Worm (Caenorhabditis elegans) whole organism, midembryonic: ENCODE results near the gene acbp-3.

Source experiments
- cog-1 ChIP-seq: sonication (generic microtip); optimal IDR thresholded peaks from 2 replicates; lab custom pipeline; 2016; ENCODE audit warnings: missing genetic modification characterization, missing compliant biosample characterization
- flt-1 ChIP-seq: fragments of 200-800 bp; sonication (Bioruptor generic); IDR thresholded peaks from 2 replicates; pipeline ENCODE4 v1.3.6; 2022; ENCODE audit warnings: missing genetic modification characterization, missing compliant biosample characterization
- med-1 ChIP-seq: sonication (generic microtip); optimal IDR thresholded peaks from 2 replicates; lab custom pipeline; 2017; ENCODE audit warnings: missing genetic modification characterization, mild to moderate bottlenecking, missing compliant biosample characterization, antibody characterized with exemption, missing genetic modification reagents; ENCODE audit not compliant: insufficient read depth
- ref-1 ChIP-seq: fragments of 200-800 bp; sonication (Bioruptor generic); conservative IDR thresholded peaks from 2 replicates; pipeline ENCODE4 v1.3.6; 2022; ENCODE audit warnings: missing genetic modification reagents, missing genetic modification characterization, missing compliant biosample characterization
- tab-1 ChIP-seq: fragments of 200-800 bp; sonication (Bioruptor generic); IDR thresholded peaks from 2 replicates; pipeline ENCODE4 v1.3.6; 2022; ENCODE audit warnings: missing genetic modification characterization, missing compliant biosample characterization
- ztf-23 ChIP-seq: fragments of 200-800 bp; sonication (Bioruptor generic); IDR thresholded peaks from 2 replicates; pipeline ENCODE4 v1.3.6; 2022; ENCODE audit warnings: missing genetic modification reagents, missing genetic modification characterization, missing compliant biosample characterization

- TF ChIP-seq ref-1 (GFP tag; lab: Robert Waterston, UW) (no peak), ztf-23 (GFP tag; lab: Robert Waterston, UW) (no peak), flt-1 (GFP tag; lab: Robert Waterston, UW) (no peak), med-1 (GFP tag; lab: Kevin White, UChicago) (no peak), cog-1 (no peak), tab-1 (GFP tag; lab: Robert Waterston, UW) (no peak)
Observed at ce11 chrX:10885872-10886271, 17.2 kb upstream of the acbp-3 start, which contains the start of gene T21E8.5.
